Worm (Caenorhabditis elegans) whole organism, L2 larva: ENCODE data around the gene nhl-3.

Experiments
- ceh-16 ChIP-seq: fragments of 150-350 bp; optimal IDR thresholded peaks from 2 replicates; lab custom pipeline; 2014; ENCODE audit warnings: missing biosample characterization, missing genetic modification characterization
- elt-3 ChIP-seq: sonication (generic microtip); optimal IDR thresholded peaks from 2 replicates; lab custom pipeline; 2017; ENCODE audit warnings: missing biosample characterization, missing genetic modification characterization
- lin-13 ChIP-seq: fragments of 150-350 bp; optimal IDR thresholded peaks from 2 replicates; lab custom pipeline; 2014; ENCODE audit warnings: missing biosample characterization, missing genetic modification reagents, missing genetic modification characterization
- lin-39 ChIP-seq: fragments of 150-350 bp; optimal IDR thresholded peaks from 2 replicates; lab custom pipeline; 2014; ENCODE audit warnings: missing biosample characterization, missing genetic modification reagents, missing genetic modification characterization
- nhr-11 ChIP-seq: fragments of 150-350 bp; optimal IDR thresholded peaks from 2 replicates; lab custom pipeline; 2014; ENCODE audit warnings: missing biosample characterization, missing genetic modification characterization
- nhr-23 ChIP-seq: fragments of 150-350 bp; optimal IDR thresholded peaks from 2 replicates; lab custom pipeline; 2014; ENCODE audit warnings: missing biosample characterization, missing genetic modification reagents, missing genetic modification characterization
- nhr-237 ChIP-seq: fragments of 150-350 bp; optimal IDR thresholded peaks from 2 replicates; lab custom pipeline; 2014; ENCODE audit warnings: missing biosample characterization, missing genetic modification characterization
- nhr-25 ChIP-seq: fragments of 150-350 bp; sonication (generic microtip); optimal IDR thresholded peaks from 3 replicates; lab custom pipeline; 2014; ENCODE audit warnings: missing biosample characterization, missing genetic modification characterization
- snpc-4 ChIP-seq: fragments of 150-350 bp; optimal IDR thresholded peaks from 2 replicates; lab custom pipeline; 2014; ENCODE audit warnings: missing biosample characterization, missing genetic modification characterization
- zag-1 ChIP-seq: fragments of 150-350 bp; optimal IDR thresholded peaks from 2 replicates; lab custom pipeline; 2014; ENCODE audit warnings: missing biosample characterization, missing genetic modification characterization
- ztf-1 ChIP-seq: fragments of 200-800 bp; sonication (Bioruptor generic); conservative IDR thresholded peaks from 2 replicates; pipeline ENCODE4 v1.3.6; 2022; ENCODE audit warnings: missing genetic modification characterization, missing compliant biosample characterization
- ztf-4 ChIP-seq: fragments of 150-350 bp; optimal IDR thresholded peaks from 2 replicates; lab custom pipeline; 2014; ENCODE audit warnings: missing biosample characterization, missing genetic modification characterization

DNA sequence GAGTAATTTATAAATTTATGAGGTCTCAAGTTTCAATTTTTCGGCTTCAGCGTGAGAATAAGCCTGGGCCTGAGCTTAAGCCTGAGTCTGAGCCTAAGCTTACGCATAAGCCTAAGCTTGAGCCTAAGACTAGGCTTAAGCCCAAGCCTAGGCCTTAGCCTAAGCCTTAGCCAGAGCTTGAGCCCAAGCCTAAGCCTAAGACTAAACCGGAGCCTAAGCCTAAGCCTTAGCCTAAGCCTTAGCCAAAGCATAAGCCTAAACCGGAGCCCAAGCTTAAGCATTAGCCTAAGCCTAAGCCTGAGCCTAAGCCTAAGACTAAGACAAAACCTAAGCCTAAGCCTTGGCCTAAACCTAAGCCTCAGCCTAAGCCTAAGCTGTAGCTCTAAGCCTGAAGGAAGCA is 41.8 kb upstream of the nhl-3 start:
- TF ChIP-seq ztf-4 (tag; lab: Kevin White, UChicago) (no peak), snpc-4 (tag; lab: Kevin White, UChicago) (no peak), nhr-25 (tag; lab: Kevin White, UChicago) (no peak), lin-13 (no peak), nhr-237 (tag; lab: Kevin White, UChicago) (no peak), elt-3 (no peak), ztf-1 (GFP tag; lab: Robert Waterston, UW) (no peak), lin-39 (tag; lab: Kevin White, UChicago) (no peak), nhr-11 (no peak), ceh-16 (tag; lab: Kevin White, UChicago) (no peak), nhr-23 (tag; lab: Kevin White, UChicago) (no peak), zag-1 (tag; lab: Kevin White, UChicago) (no peak)
